Worm (Caenorhabditis elegans) whole organism, L3 larva: ENCODE results near the gene lgc-44.
A peak's percentile ranks its signal among the peaks of the same experiment; 100 is the strongest.

Experiments used
- R02D3.7 ChIP-seq: fragments of 150-350 bp; optimal IDR thresholded peaks from 2 replicates; lab custom pipeline; 2014; ENCODE audit warnings: missing biosample characterization, missing genetic modification characterization
- ZK546.5 ChIP-seq: sonication (generic microtip); optimal IDR thresholded peaks from 2 replicates; lab custom pipeline; 2017; ENCODE audit warnings: missing biosample characterization, missing genetic modification characterization
- aly-2 ChIP-seq: fragments of 150-350 bp; optimal IDR thresholded peaks from 2 replicates; lab custom pipeline; 2014; ENCODE audit warnings: missing biosample characterization, missing genetic modification characterization
- ceh-82 ChIP-seq: fragments of 150-350 bp; optimal IDR thresholded peaks from 2 replicates; lab custom pipeline; 2014; ENCODE audit warnings: missing biosample characterization, missing genetic modification characterization
- egl-5 ChIP-seq: fragments of 150-350 bp; optimal IDR thresholded peaks from 2 replicates; lab custom pipeline; 2017; ENCODE audit warnings: missing biosample characterization, missing genetic modification reagents, missing genetic modification characterization, inconsistent platforms
- elt-1 ChIP-seq: fragments of 150-350 bp; optimal IDR thresholded peaks from 2 replicates; lab custom pipeline; 2014; ENCODE audit warnings: missing biosample characterization, missing genetic modification characterization
- elt-3 ChIP-seq, 3 experiments: fragments of 150-350 bp in 1 of 3; sonication (generic microtip) in 2 of 3; optimal IDR thresholded peaks; 2 replicates in 2 of 3; 4 replicates in 1 of 3; lab custom pipeline; 2014 to 2017; ENCODE audit warnings: missing biosample characterization in 3 of 3, missing genetic modification characterization in 3 of 3
- fkh-10 ChIP-seq: sonication (generic microtip); optimal IDR thresholded peaks from 2 replicates; lab custom pipeline; 2017; ENCODE audit warnings: missing biosample characterization, missing genetic modification reagents, missing genetic modification characterization
- fkh-2 ChIP-seq: fragments of 150-350 bp; optimal IDR thresholded peaks from 2 replicates; lab custom pipeline; 2014; ENCODE audit warnings: missing biosample characterization, missing genetic modification reagents, missing genetic modification characterization
- fos-1 ChIP-seq: fragments of 150-350 bp; optimal IDR thresholded peaks from 2 replicates; lab custom pipeline; 2014; ENCODE audit warnings: missing biosample characterization, missing genetic modification characterization
- hmg-11 ChIP-seq: sonication (generic microtip); optimal IDR thresholded peaks from 2 replicates; lab custom pipeline; 2016; ENCODE audit warnings: missing genetic modification characterization, missing compliant biosample characterization
- lin-15B ChIP-seq: fragments of 150-350 bp; optimal IDR thresholded peaks from 2 replicates; lab custom pipeline; 2014; ENCODE audit warnings: missing biosample characterization, missing genetic modification characterization
- lin-39 ChIP-seq: fragments of 150-350 bp; optimal IDR thresholded peaks from 2 replicates; lab custom pipeline; 2018; ENCODE audit warnings: missing biosample characterization, missing genetic modification reagents, missing genetic modification characterization
- lsy-12 ChIP-seq: sonication (generic microtip); optimal IDR thresholded peaks from 2 replicates; lab custom pipeline; 2016; ENCODE audit warnings: mild to moderate bottlenecking, missing genetic modification characterization, missing compliant biosample characterization
- mdl-1 ChIP-seq: fragments of 150-350 bp; optimal IDR thresholded peaks from 2 replicates; lab custom pipeline; 2014; ENCODE audit warnings: missing biosample characterization, missing genetic modification characterization
- mml-1 ChIP-seq: fragments of 150-350 bp; sonication (generic microtip); optimal IDR thresholded peaks from 3 replicates; lab custom pipeline; 2014; ENCODE audit warnings: missing biosample characterization, missing genetic modification characterization
- nfya-1 ChIP-seq: sonication (generic microtip); optimal IDR thresholded peaks from 2 replicates; lab custom pipeline; 2017; ENCODE audit warnings: missing genetic modification characterization, mild to moderate bottlenecking, missing compliant biosample characterization, antibody characterized with exemption, moderate library complexity; ENCODE audit not compliant: insufficient read depth
- nhr-12 ChIP-seq: fragments of 150-350 bp; optimal IDR thresholded peaks from 2 replicates; lab custom pipeline; 2014; ENCODE audit warnings: missing biosample characterization, missing genetic modification characterization
- nhr-23 ChIP-seq: fragments of 150-350 bp; optimal IDR thresholded peaks from 2 replicates; lab custom pipeline; 2014; ENCODE audit warnings: missing biosample characterization, missing genetic modification reagents, missing genetic modification characterization
- nhr-237 ChIP-seq: fragments of 150-350 bp; optimal IDR thresholded peaks from 2 replicates; lab custom pipeline; 2014; ENCODE audit warnings: missing biosample characterization, missing genetic modification characterization
- nhr-25 ChIP-seq: sonication (generic microtip); optimal IDR thresholded peaks from 2 replicates; lab custom pipeline; 2017; ENCODE audit warnings: missing biosample characterization, missing genetic modification characterization
- nhr-28 ChIP-seq: fragments of 150-350 bp; optimal IDR thresholded peaks from 2 replicates; lab custom pipeline; 2014; ENCODE audit warnings: missing biosample characterization, missing genetic modification characterization
- nhr-43 ChIP-seq: sonication (generic microtip); optimal IDR thresholded peaks from 2 replicates; lab custom pipeline; 2016; ENCODE audit warnings: mild to moderate bottlenecking, missing genetic modification characterization, missing compliant biosample characterization; ENCODE audit not compliant: poor library complexity, severe bottlenecking
- nhr-77 ChIP-seq: fragments of 150-350 bp; optimal IDR thresholded peaks from 2 replicates; lab custom pipeline; 2014; ENCODE audit warnings: missing biosample characterization, missing genetic modification characterization
- pha-4 ChIP-seq: fragments of 150-350 bp; optimal IDR thresholded peaks from 2 replicates; lab custom pipeline; 2014; ENCODE audit warnings: missing biosample characterization, missing genetic modification reagents, missing genetic modification characterization
- pqm-1 ChIP-seq: fragments of 150-350 bp; optimal IDR thresholded peaks from 2 replicates; lab custom pipeline; 2017; ENCODE audit warnings: missing biosample characterization, missing genetic modification characterization, inconsistent platforms
- sea-2 ChIP-seq: fragments of 150-350 bp; sonication (generic microtip); optimal IDR thresholded peaks from 4 replicates; lab custom pipeline; 2014; ENCODE audit warnings: missing biosample characterization, missing genetic modification reagents, missing genetic modification characterization
- skn-1 ChIP-seq: fragments of 150-350 bp; optimal IDR thresholded peaks from 2 replicates; lab custom pipeline; 2014; ENCODE audit warnings: missing biosample characterization, missing genetic modification characterization
- snpc-4 ChIP-seq: fragments of 150-350 bp; optimal IDR thresholded peaks from 2 replicates; lab custom pipeline; 2014; ENCODE audit warnings: missing biosample characterization, missing genetic modification characterization
- zag-1 ChIP-seq: fragments of 150-350 bp; optimal IDR thresholded peaks from 2 replicates; lab custom pipeline; 2014; ENCODE audit warnings: missing biosample characterization, missing genetic modification characterization
- ztf-4 ChIP-seq: fragments of 150-350 bp; optimal IDR thresholded peaks from 2 replicates; lab custom pipeline; 2014; ENCODE audit warnings: missing biosample characterization, missing genetic modification characterization

Gene lgc-44

ce11 chrV:11682858-11683257 lies 10.5 kb upstream of the lgc-44 start:
- TF ChIP-seq ZK546.5 (no peak), nhr-12 (tag; lab: Kevin White, UChicago) (no peak), nhr-77 (tag; lab: Kevin White, UChicago) (no peak), skn-1 (tag; lab: Kevin White, UChicago) (no peak), elt-1 (tag; lab: Kevin White, UChicago) (no peak), lin-15B (no peak), nhr-23 (tag; lab: Kevin White, UChicago) (peak; percentile 26), elt-3 (tag; optimal IDR thresholded peaks at IDR 0.05; lab: Kevin White, UChicago) (no peak), nhr-43 (tag; lab: Kevin White, UChicago) (peak; percentile 2), R02D3.7 (tag; lab: Kevin White, UChicago) (no peak), ceh-82 (tag; lab: Kevin White, UChicago) (no peak), pqm-1 (tag; lab: Kevin White, UChicago) (no peak), sea-2 (GFP tag; lab: Kevin White, UChicago) (no peak)

ce11 chrV:11680519-11681203 lies 8.3 kb upstream of the lgc-44 start:
- no peak for TF ChIP-seq elt-1 (tag; lab: Kevin White, UChicago)
- no peak for TF ChIP-seq ceh-82 (tag; lab: Kevin White, UChicago)
- TF ChIP-seq fos-1 (tag; lab: Kevin White, UChicago): no peak
- TF ChIP-seq nhr-25 (tag; lab: Kevin White, UChicago): peak; percentile 30
- peak; percentile 38 for TF ChIP-seq nhr-23 (tag; lab: Kevin White, UChicago)
- no peak for TF ChIP-seq nhr-28 (tag; lab: Kevin White, UChicago)
- TF ChIP-seq pqm-1 (tag; lab: Kevin White, UChicago): no peak
- no peak for TF ChIP-seq nhr-237 (tag; lab: Kevin White, UChicago)
- peak; percentile 51 for TF ChIP-seq nhr-43 (tag; lab: Kevin White, UChicago)
- TF ChIP-seq lsy-12 (tag; lab: Kevin White, UChicago): no peak
- TF ChIP-seq lin-39 (tag; lab: Kevin White, UChicago): no peak
- TF ChIP-seq mdl-1: no peak
- no peak for TF ChIP-seq fkh-10 (GFP tag; lab: Kevin White, UChicago)
- TF ChIP-seq fkh-2 (tag; lab: Kevin White, UChicago): no peak
- no peak for TF ChIP-seq aly-2 (tag; lab: Kevin White, UChicago)

- peak; percentile 6 for TF ChIP-seq hmg-11
- TF ChIP-seq lsy-12 (tag; lab: Kevin White, UChicago): no peak
- TF ChIP-seq skn-1 (tag; lab: Kevin White, UChicago): no peak
- peak; percentile 22 for TF ChIP-seq nhr-25 (tag; lab: Kevin White, UChicago)
- peak; percentile 8 for TF ChIP-seq lin-39 (tag; lab: Kevin White, UChicago)
- peak; percentile 67 for TF ChIP-seq nhr-23 (tag; lab: Kevin White, UChicago)
- TF ChIP-seq nfya-1 (tag; lab: Kevin White, UChicago): peak; percentile 0
- TF ChIP-seq ceh-82 (tag; lab: Kevin White, UChicago): no peak
Observed at ce11 chrV:11677494-11677893, 5.1 kb upstream of the lgc-44 start.

- no peak for TF ChIP-seq snpc-4
- TF ChIP-seq nfya-1 (tag; lab: Kevin White, UChicago): peak; percentile 90
- no peak for TF ChIP-seq pha-4 (tag; lab: Kevin White, UChicago)
- TF ChIP-seq fkh-2 (tag; lab: Kevin White, UChicago): no peak
Observed at ce11 chrV:11677030-11677429, 4.6 kb upstream of the lgc-44 start.

- TF ChIP-seq egl-5 (no peak), lsy-12 (tag; lab: Kevin White, UChicago) (no peak), pqm-1 (tag; lab: Kevin White, UChicago) (no peak), ztf-4 (no peak), lin-39 (tag; lab: Kevin White, UChicago) (no peak), fos-1 (tag; lab: Kevin White, UChicago) (no peak), zag-1 (tag; lab: Kevin White, UChicago) (no peak), nhr-12 (tag; lab: Kevin White, UChicago) (no peak), mml-1 (tag; lab: Kevin White, UChicago) (no peak)
- TF ChIP-seq, all 47 proteins: peak for 0
Observed at ce11 chrV:11676498-11676897, 4.1 kb upstream of the lgc-44 start.
